Worm (Caenorhabditis elegans): ENCODE measurements around the gene clec-143.

DNA sequence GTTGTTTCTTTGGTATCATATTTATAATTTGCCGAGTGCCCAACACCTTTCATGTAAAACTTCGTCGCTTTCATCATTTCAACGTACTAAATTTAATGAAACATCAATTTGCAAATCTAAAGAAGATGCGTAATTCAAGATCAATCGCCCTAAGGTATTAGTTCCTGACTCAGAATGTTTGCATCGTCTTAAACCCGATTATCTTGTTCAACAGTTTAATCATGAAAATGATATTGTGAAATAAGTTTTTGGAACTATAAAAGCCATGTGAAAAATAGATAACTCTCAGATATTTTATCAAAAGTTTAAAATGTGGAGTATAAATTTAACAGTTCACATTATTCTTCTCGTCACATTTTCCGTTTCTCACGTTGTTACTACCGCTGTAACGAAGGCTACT lies 30.1 kb downstream of the clec-143 start, which contains the start of gene E04D5.4:
- TF ChIP-seq tbx-2 (tag; optimal IDR thresholded peaks at IDR 0.05) = no peak
- no peak for TF ChIP-seq zag-1 (tag; optimal IDR thresholded peaks at IDR 0.05)
- TF ChIP-seq irx-1 (tag; optimal IDR thresholded peaks at IDR 0.05) = no peak
- no peak for TF ChIP-seq ama-1 (optimal IDR thresholded peaks at IDR 0.05)
- TF ChIP-seq rnt-1 (tag; optimal IDR thresholded peaks at IDR 0.05) = no peak
- no peak for TF ChIP-seq blmp-1 (tag; optimal IDR thresholded peaks at IDR 0.05)
- no peak for TF ChIP-seq sptf-1 (tag; optimal IDR thresholded peaks at IDR 0.05)
- no peak for TF ChIP-seq dpl-1 (GFP tag; optimal IDR thresholded peaks at IDR 0.05)
- no peak for TF ChIP-seq ztf-4 (tag; optimal IDR thresholded peaks at IDR 0.05)
- no peak for TF ChIP-seq nhr-84 (tag; optimal IDR thresholded peaks at IDR 0.05)

Data from whole organism, L1 larva.